Fruit fly (Drosophila melanogaster) whole organism, embryonic: ENCODE results near the gene CG13457.

Source experiments
- CG1024 ChIP-seq: fragments of 200-800 bp; sonication (Bioruptor generic); IDR thresholded peaks from 2 replicates; pipeline ENCODE4 v1.3.6; 2022; ENCODE audit warnings: missing biosample characterization, missing genetic modification characterization
- CG10267 ChIP-seq: fragments of 200-800 bp; sonication (Bioruptor generic); optimal IDR thresholded peaks from 2 replicates; lab custom pipeline; 2018; ENCODE audit warnings: missing biosample characterization, mild to moderate bottlenecking, missing genetic modification characterization, moderate library complexity
- CG10959 ChIP-seq: fragments of 200-800 bp; sonication (Bioruptor generic); IDR thresholded peaks from 2 replicates; pipeline ENCODE4 v1.3.6; 2022; ENCODE audit warnings: missing biosample characterization, missing genetic modification characterization
- CG12219 ChIP-seq: fragments of 200-800 bp; sonication (Bioruptor generic); optimal IDR thresholded peaks from 3 replicates; lab custom pipeline; 2018; ENCODE audit warnings: missing biosample characterization, mild to moderate bottlenecking, missing genetic modification characterization
- CG12391 ChIP-seq: fragments of 200-800 bp; sonication (Bioruptor generic); optimal IDR thresholded peaks from 3 replicates; lab custom pipeline; 2018; ENCODE audit warnings: missing biosample characterization, mild to moderate bottlenecking, missing genetic modification characterization, moderate library complexity
- CG15514 ChIP-seq: fragments of 200-800 bp; sonication (Bioruptor generic); optimal IDR thresholded peaks from 3 replicates; lab custom pipeline; 2017; ENCODE audit warnings: missing biosample characterization, missing genetic modification characterization, mild to moderate bottlenecking, moderate library complexity, missing genetic modification reagents
- CG15696 ChIP-seq: fragments of 200-800 bp; sonication (Bioruptor generic); optimal IDR thresholded peaks from 2 replicates; lab custom pipeline; 2019; ENCODE audit warnings: missing biosample characterization, mild to moderate bottlenecking, missing genetic modification characterization, moderate library complexity
- CG1603 ChIP-seq: fragments of 200-800 bp; sonication (Bioruptor generic); optimal IDR thresholded peaks from 2 replicates; lab custom pipeline; 2019; ENCODE audit warnings: missing biosample characterization, mild to moderate bottlenecking, missing genetic modification characterization, moderate library complexity
- CG17568 ChIP-seq: fragments of 200-800 bp; sonication (Bioruptor generic); optimal IDR thresholded peaks from 2 replicates; lab custom pipeline; 2018; ENCODE audit warnings: missing biosample characterization, mild to moderate bottlenecking, missing genetic modification characterization, moderate library complexity
- CG2120 ChIP-seq: fragments of 200-800 bp; sonication (Bioruptor generic); optimal IDR thresholded peaks from 3 replicates; lab custom pipeline; 2016; ENCODE audit warnings: missing biosample characterization, missing genetic modification characterization
- CG2712 ChIP-seq: fragments of 200-800 bp; optimal IDR thresholded peaks from 3 replicates; lab custom pipeline; 2019; ENCODE audit warnings: missing biosample characterization, mild to moderate bottlenecking, missing genetic modification characterization, moderate library complexity
- CG30431 ChIP-seq: fragments of 200-800 bp; sonication (Bioruptor generic); optimal IDR thresholded peaks from 2 replicates; lab custom pipeline; 2017; ENCODE audit warnings: missing biosample characterization, missing genetic modification characterization
- CG32532 ChIP-seq: fragments of 200-800 bp; sonication (Bioruptor generic); IDR thresholded peaks from 2 replicates; pipeline ENCODE4 v1.3.6; 2022; ENCODE audit warnings: missing biosample characterization, missing genetic modification characterization
- CG4328 ChIP-seq: fragments of 200-800 bp; sonication (Bioruptor generic); optimal IDR thresholded peaks from 3 replicates; lab custom pipeline; 2017; ENCODE audit warnings: missing biosample characterization, missing genetic modification reagents, missing genetic modification characterization
- CG6654 ChIP-seq: fragments of 200-800 bp; sonication (Bioruptor generic); optimal IDR thresholded peaks from 2 replicates; lab custom pipeline; 2017; ENCODE audit warnings: missing biosample characterization, mild to moderate bottlenecking, missing genetic modification characterization
- CG6791 ChIP-seq: fragments of 200-800 bp; sonication (Bioruptor generic); IDR thresholded peaks from 3 replicates; pipeline ENCODE4 v1.3.6; 2022; ENCODE audit warnings: missing biosample characterization, missing genetic modification characterization; ENCODE audit not compliant: partially characterized antibody
- CG8478 ChIP-seq: fragments of >200 bp; optimal IDR thresholded peaks from 2 replicates; lab custom pipeline; 2018
- CG8924 ChIP-seq: fragments of 200-800 bp; optimal IDR thresholded peaks from 3 replicates; lab custom pipeline; 2019; ENCODE audit warnings: missing biosample characterization, mild to moderate bottlenecking, missing genetic modification characterization, moderate library complexity
- Camta ChIP-seq: fragments of 200-800 bp; sonication (Bioruptor generic); optimal IDR thresholded peaks from 2 replicates; lab custom pipeline; 2016; ENCODE audit warnings: missing biosample characterization, missing genetic modification characterization
- CoRest ChIP-seq: fragments of 200-800 bp; sonication (Bioruptor generic); optimal IDR thresholded peaks from 3 replicates; lab custom pipeline; 2018; ENCODE audit warnings: missing biosample characterization, mild to moderate bottlenecking, missing genetic modification characterization, moderate library complexity
- Dll ChIP-seq: fragments of 200-800 bp; sonication (Bioruptor generic); IDR thresholded peaks from 4 replicates; pipeline ENCODE4 v1.3.6; 2022; ENCODE audit warnings: missing biosample characterization, missing genetic modification characterization; ENCODE audit not compliant: partially characterized antibody
- Fer2 ChIP-seq: fragments of 200-800 bp; sonication (Bioruptor generic); optimal IDR thresholded peaks from 2 replicates; lab custom pipeline; 2018; ENCODE audit warnings: missing biosample characterization, mild to moderate bottlenecking, missing genetic modification characterization, moderate library complexity
- Fer3 ChIP-seq: fragments of 200-800 bp; sonication (Bioruptor generic); optimal IDR thresholded peaks from 2 replicates; lab custom pipeline; 2018; ENCODE audit warnings: missing biosample characterization, mild to moderate bottlenecking, missing genetic modification characterization, moderate library complexity
- Gsc ChIP-seq: fragments of 200-800 bp; sonication (Bioruptor generic); IDR thresholded peaks from 2 replicates; pipeline ENCODE4 v1.3.6; 2022; ENCODE audit warnings: missing biosample characterization, missing genetic modification characterization
- HHEX ChIP-seq: fragments of 200-800 bp; sonication (Bioruptor generic); optimal IDR thresholded peaks from 3 replicates; lab custom pipeline; 2017; ENCODE audit warnings: missing biosample characterization, mild to moderate bottlenecking, missing genetic modification characterization, missing genetic modification reagents
- Hr39 ChIP-seq: fragments of >200 bp; optimal IDR thresholded peaks from 2 replicates; lab custom pipeline; 2017
- NK7.1 ChIP-seq: fragments of 200-800 bp; sonication (Bioruptor generic); optimal IDR thresholded peaks from 3 replicates; lab custom pipeline; 2016; ENCODE audit warnings: missing biosample characterization, missing genetic modification characterization
- Nf-YB ChIP-seq: fragments of 200-800 bp; sonication (Bioruptor generic); optimal IDR thresholded peaks from 3 replicates; lab custom pipeline; 2019; ENCODE audit warnings: missing biosample characterization, mild to moderate bottlenecking, missing genetic modification characterization, moderate library complexity
- Opbp ChIP-seq: fragments of 200-800 bp; sonication (Bioruptor generic); IDR thresholded peaks from 3 replicates; pipeline ENCODE4 v1.3.6; 2022; ENCODE audit warnings: missing biosample characterization, missing genetic modification characterization; ENCODE audit not compliant: partially characterized antibody
- Side ChIP-seq: fragments of 200-800 bp; sonication (Bioruptor generic); optimal IDR thresholded peaks from 2 replicates; lab custom pipeline; 2016; ENCODE audit warnings: missing biosample characterization, missing genetic modification characterization
- Sox102F ChIP-seq: fragments of 200-800 bp; sonication (Bioruptor generic); optimal IDR thresholded peaks from 2 replicates; lab custom pipeline; 2018; ENCODE audit warnings: missing biosample characterization, mild to moderate bottlenecking, missing genetic modification characterization, moderate library complexity
- Xrp1 ChIP-seq: fragments of 200-800 bp; sonication (Bioruptor generic); IDR thresholded peaks from 2 replicates; pipeline ENCODE4 v1.3.6; 2022; ENCODE audit warnings: missing biosample characterization, missing genetic modification characterization
- ac ChIP-seq: fragments of 200-800 bp; sonication (Bioruptor generic); optimal IDR thresholded peaks from 3 replicates; lab custom pipeline; 2017; ENCODE audit warnings: missing biosample characterization, mild to moderate bottlenecking, missing genetic modification characterization
- aop ChIP-seq: fragments of 200-800 bp; sonication (Bioruptor generic); IDR thresholded peaks from 2 replicates; pipeline ENCODE4 v1.3.6; 2022; ENCODE audit warnings: missing biosample characterization, missing genetic modification characterization
- bsh ChIP-seq, 2 experiments: fragments of 200-800 bp; sonication (Bioruptor generic); optimal IDR thresholded peaks; 2 replicates each; lab custom pipeline; 2017 to 2018; ENCODE audit warnings: mild to moderate bottlenecking in 2 of 2, missing biosample characterization in 2 of 2, missing genetic modification characterization in 2 of 2, moderate library complexity in 1 of 2
- danr ChIP-seq: fragments of 200-800 bp; sonication (Bioruptor generic); IDR thresholded peaks from 2 replicates; pipeline ENCODE4 v1.3.6; 2022; ENCODE audit warnings: missing biosample characterization, missing genetic modification characterization
- esg ChIP-seq: fragments of 200-800 bp; sonication (Bioruptor generic); conservative IDR thresholded peaks from 2 replicates; pipeline ENCODE4 v1.3.6; 2022; ENCODE audit warnings: missing biosample characterization, missing genetic modification characterization
- lola ChIP-seq, 3 experiments: fragments of >200 bp in 2 of 3; fragments of 200-800 bp in 1 of 3; sonication (Bioruptor generic) in 1 of 3; optimal IDR thresholded peaks; 2 replicates each; lab custom pipeline; 2017 to 2019; ENCODE audit warnings: missing biosample characterization in 3 of 3, missing genetic modification characterization in 3 of 3, mild to moderate bottlenecking in 1 of 3, moderate library complexity in 1 of 3
- maf-S ChIP-seq: fragments of 200-800 bp; sonication (Bioruptor generic); optimal IDR thresholded peaks from 2 replicates; lab custom pipeline; 2016; ENCODE audit warnings: missing biosample characterization, missing genetic modification characterization
- otp ChIP-seq: fragments of 200-800 bp; sonication (Bioruptor generic); IDR thresholded peaks from 3 replicates; pipeline ENCODE4, ENCODE4 v1.3.6; 2022; ENCODE audit warnings: missing biosample characterization, missing genetic modification characterization
- phol ChIP-seq: fragments of 200-800 bp; sonication (Bioruptor generic); optimal IDR thresholded peaks from 3 replicates; lab custom pipeline; 2018; ENCODE audit warnings: missing biosample characterization, mild to moderate bottlenecking, missing genetic modification characterization, moderate library complexity
- slou ChIP-seq: fragments of 200-800 bp; sonication (Bioruptor generic); optimal IDR thresholded peaks from 3 replicates; lab custom pipeline; 2016; ENCODE audit warnings: missing biosample characterization, missing genetic modification characterization
- zen2 ChIP-seq: fragments of 200-800 bp; sonication (Bioruptor generic); IDR thresholded peaks from 3 replicates; pipeline ENCODE4 v1.3.6; 2022; ENCODE audit warnings: missing biosample characterization, missing genetic modification characterization; ENCODE audit not compliant: partially characterized antibody

The CG13457 gene

DNA sequence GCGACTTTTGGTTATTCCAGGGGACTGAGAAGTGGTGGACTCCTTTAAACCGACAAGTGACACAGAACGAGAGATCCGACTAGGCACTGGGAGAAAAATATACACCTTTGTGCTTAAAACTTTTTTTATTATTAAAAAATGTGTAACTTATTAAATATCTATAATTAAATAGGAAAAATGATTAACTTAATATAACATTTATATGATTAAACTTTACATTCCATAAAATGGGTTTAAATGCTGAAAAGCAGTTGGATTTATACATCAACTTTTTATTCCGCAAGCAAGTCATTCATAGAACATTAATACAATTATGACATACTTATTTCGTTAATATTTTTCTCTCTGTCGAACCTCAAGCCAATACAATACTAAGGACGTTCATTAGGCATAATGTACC is 42.9 kb upstream of the CG13457 start (continued):
- TF ChIP-seq lola (GFP tag; optimal IDR thresholded peaks at IDR 0.05; lab: Kevin White, UChicago), result peak in 1 of 3 experiments; percentile 9
- peak; percentile 6 for TF ChIP-seq CG15696 (tag; lab: Kevin White, UChicago)
- no peak for TF ChIP-seq maf-S
- no peak for TF ChIP-seq CG6654 (GFP tag; lab: Kevin White, UChicago)
- TF ChIP-seq Fer2, result no peak
- TF ChIP-seq CG4328 (GFP tag; lab: Kevin White, UChicago), result no peak
- no peak for TF ChIP-seq Dll
- TF ChIP-seq CG2120, result no peak
- no peak for TF ChIP-seq CG12219
- no peak for TF ChIP-seq CG30431 (GFP tag; lab: Kevin White, UChicago)
- TF ChIP-seq aop (GFP tag; lab: Robert Waterston, UW), result no peak
- no peak for TF ChIP-seq Nf-YB (GFP tag; lab: Kevin White, UChicago)
- no peak for TF ChIP-seq esg (GFP tag; lab: Robert Waterston, UW)
- peak; percentile 38 for TF ChIP-seq phol
- TF ChIP-seq CG8478, result no peak
- peak; percentile 4 for TF ChIP-seq Sox102F (GFP tag; lab: Kevin White, UChicago)
- TF ChIP-seq CG8924, result no peak
- TF ChIP-seq CG32532 (GFP tag; lab: Robert Waterston, UW), result no peak
- no peak for TF ChIP-seq CG6791 (GFP tag; lab: Robert Waterston, UW)
- no peak for TF ChIP-seq danr (GFP tag; lab: Robert Waterston, UW)
- TF ChIP-seq Opbp (GFP tag; lab: Robert Waterston, UW), result no peak
- no peak for TF ChIP-seq NK7.1 (GFP tag; lab: Kevin White, UChicago)
- no peak for TF ChIP-seq ac (GFP tag; lab: Kevin White, UChicago)
- TF ChIP-seq CG10267 (tag; lab: Kevin White, UChicago), result peak; percentile 2
- no peak for TF ChIP-seq CoRest
- no peak for TF ChIP-seq Hr39
- TF ChIP-seq bsh (GFP tag; optimal IDR thresholded peaks at IDR 0.05; lab: Kevin White, UChicago), result peak; percentile 31 to 36
- TF ChIP-seq Camta (GFP tag; lab: Kevin White, UChicago), result no peak
- TF ChIP-seq CG10959, result no peak
- TF ChIP-seq Fer3 (tag; lab: Kevin White, UChicago), result no peak
- TF ChIP-seq Side (GFP tag; lab: Kevin White, UChicago), result no peak
- TF ChIP-seq slou (GFP tag; lab: Kevin White, UChicago), result no peak
- peak; percentile 17 for TF ChIP-seq CG12391 (tag; lab: Kevin White, UChicago)
- peak; percentile 40 for TF ChIP-seq CG2712 (tag; lab: Kevin White, UChicago)
- no peak for TF ChIP-seq CG1603 (tag; lab: Kevin White, UChicago)
- TF ChIP-seq CG15514, result no peak
- TF ChIP-seq HHEX (GFP tag; lab: Kevin White, UChicago), result no peak
- no peak for TF ChIP-seq CG17568 (GFP tag; lab: Kevin White, UChicago)
- no peak for TF ChIP-seq CG1024 (GFP tag; lab: Robert Waterston, UW)
- no peak for TF ChIP-seq zen2 (GFP tag; lab: Robert Waterston, UW)
- TF ChIP-seq otp (GFP tag; lab: Robert Waterston, UW), result no peak
- no peak for TF ChIP-seq Gsc (GFP tag; lab: Robert Waterston, UW)
- 0 out of 2 replicates have a peak, but pooled peaks have one; percentile 19 for TF ChIP-seq Xrp1 (GFP tag; lab: Robert Waterston, UW)
- TF ChIP-seq, all 482 proteins: peak for 20
